Fruit fly (Drosophila melanogaster): Measurements from ENCODE around the gene CG17726.

CG17726 gene

dm6 chr3R:11196648-11197388 is 29.7 kb upstream of the CG17726 start (continued):
- peak; percentile 98 for TF ChIP-seq CG9817 (tag; optimal IDR thresholded peaks at IDR 0.05)
- peak; percentile 18 for TF ChIP-seq her (GFP tag; optimal IDR thresholded peaks at IDR 0.05)
- peak; percentile 81 for TF ChIP-seq pnt (GFP tag; optimal IDR thresholded peaks at IDR 0.05)
- no peak; the same call in 1 of the 2 replicates for TF ChIP-seq bbx (GFP tag; IDR thresholded peaks at IDR 0.05; ENCODE audit: partially characterized antibody)
- TF ChIP-seq klu (GFP tag; IDR thresholded peaks at IDR 0.05): peak; percentile 99
- peak; percentile 97 for TF ChIP-seq CG11247 (GFP tag; IDR thresholded peaks at IDR 0.05)
- peak; percentile 96 for TF ChIP-seq CG17829 (tag; optimal IDR thresholded peaks at IDR 0.05)
- peak; percentile 100 for TF ChIP-seq Ssrp (tag; optimal IDR thresholded peaks at IDR 0.05)
- peak; percentile 14 for TF ChIP-seq BEAF-32 (GFP tag; optimal IDR thresholded peaks at IDR 0.05)
- peak; percentile 99 for TF ChIP-seq CG18599 (GFP tag; optimal IDR thresholded peaks at IDR 0.05)
- TF ChIP-seq CG30020 (tag; optimal IDR thresholded peaks at IDR 0.05): peak; percentile 75
- peak; percentile 99 for TF ChIP-seq PHDP (tag; optimal IDR thresholded peaks at IDR 0.05)
- peak; percentile 97 for TF ChIP-seq CG10366 (GFP tag; IDR thresholded peaks at IDR 0.05)
- TF ChIP-seq Usf (GFP tag; optimal IDR thresholded peaks at IDR 0.05): peak; percentile 98
- peak; percentile 94 for TF ChIP-seq cas (GFP tag; IDR thresholded peaks at IDR 0.05)
- peak; percentile 94 for TF ChIP-seq lilli (GFP tag; optimal IDR thresholded peaks at IDR 0.05)
- peak; percentile 97 for TF ChIP-seq Hsf (GFP tag; optimal IDR thresholded peaks at IDR 0.05)
- peak; percentile 94 for TF ChIP-seq MBD-R2 (GFP tag; IDR thresholded peaks at IDR 0.05)
- peak; percentile 83 to 96 for TF ChIP-seq Pdp1 (GFP tag; optimal IDR thresholded peaks at IDR 0.05)
- TF ChIP-seq MESR4 (GFP tag; optimal IDR thresholded peaks at IDR 0.05): peak; percentile 19
- TF ChIP-seq Jarid2 (GFP tag; optimal IDR thresholded peaks at IDR 0.05): peak; percentile 91
- peak; percentile 99 for TF ChIP-seq CG13296 (GFP tag; optimal IDR thresholded peaks at IDR 0.05)
- peak; percentile 79 for TF ChIP-seq Antp (GFP tag; optimal IDR thresholded peaks at IDR 0.05)
- TF ChIP-seq CTCF (GFP tag; optimal IDR thresholded peaks at IDR 0.05): peak; percentile 67
- peak; percentile 98 for TF ChIP-seq GATAe (GFP tag; conservative IDR thresholded peaks at IDR 0.05)
- peak; percentile 39 for TF ChIP-seq ERR (GFP tag; optimal IDR thresholded peaks at IDR 0.05)
- TF ChIP-seq knrl (GFP tag; IDR thresholded peaks at IDR 0.05; ENCODE audit: partially characterized antibody): no peak
- peak; percentile 76 for TF ChIP-seq vfl (GFP tag; optimal IDR thresholded peaks at IDR 0.05)
- no peak for TF ChIP-seq pita (GFP tag; optimal IDR thresholded peaks at IDR 0.05)
- peak in 1 of 2 experiments; percentile 98 for TF ChIP-seq bsh (GFP tag; optimal IDR thresholded peaks at IDR 0.05)
- peak; percentile 97 for TF ChIP-seq kah (GFP tag; optimal IDR thresholded peaks at IDR 0.05)
- peak; percentile 91 for TF ChIP-seq CG5245 (GFP tag; optimal IDR thresholded peaks at IDR 0.05)
- TF ChIP-seq Tbp (GFP tag; optimal IDR thresholded peaks at IDR 0.05): no peak
- peak; percentile 96 for TF ChIP-seq CG6272 (GFP tag; IDR thresholded peaks at IDR 0.05)
- TF ChIP-seq Doc3 (GFP tag; IDR thresholded peaks at IDR 0.05; ENCODE audit: partially characterized antibody): no peak
- peak; percentile 69 for TF ChIP-seq Myb (GFP tag; optimal IDR thresholded peaks at IDR 0.05)
- peak; percentile 88 for TF ChIP-seq Adf1 (GFP tag; IDR thresholded peaks at IDR 0.05)
- TF ChIP-seq CG11456 (GFP tag; IDR thresholded peaks at IDR 0.05): peak; percentile 98
- TF ChIP-seq CG3847 (GFP tag; IDR thresholded peaks at IDR 0.05): peak; percentile 98
- peak; percentile 99 for TF ChIP-seq D19A (tag; optimal IDR thresholded peaks at IDR 0.05)
- peak; percentile 98 for TF ChIP-seq Aef1 (GFP tag; IDR thresholded peaks at IDR 0.05)
- TF ChIP-seq Rx (GFP tag; IDR thresholded peaks at IDR 0.05): peak; percentile 90
- TF ChIP-seq Bgb (GFP tag; IDR thresholded peaks at IDR 0.05; ENCODE audit: partially characterized antibody): peak; percentile 51; the same call in 1 of the 2 replicates
- no peak for TF ChIP-seq CG4282 (GFP tag; optimal IDR thresholded peaks at IDR 0.05)
- peak; percentile 90 for TF ChIP-seq dati (GFP tag; IDR thresholded peaks at IDR 0.05)
- TF ChIP-seq CG32767 (GFP tag; IDR thresholded peaks at IDR 0.05): peak; percentile 99
- peak; percentile 99 for TF ChIP-seq CG1233 (GFP tag; optimal IDR thresholded peaks at IDR 0.05)
- no peak for TF ChIP-seq mam (GFP tag; optimal IDR thresholded peaks at IDR 0.05)
- TF ChIP-seq zfh2 (GFP tag; optimal IDR thresholded peaks at IDR 0.05): peak; percentile 94
- TF ChIP-seq CG1602 (GFP tag; optimal IDR thresholded peaks at IDR 0.05): peak; percentile 97

Measured in whole organism, embryonic.